Fruit fly (Drosophila melanogaster) whole organism, wandering third instar larva: Measurements from ENCODE around the gene CG11723.

Experiments used
- Sp1 ChIP-seq: fragments of 200-800 bp; sonication (Bioruptor generic); optimal IDR thresholded peaks from 3 replicates; lab custom pipeline; 2019; ENCODE audit warnings: missing biosample characterization, mild to moderate bottlenecking, missing genetic modification characterization, moderate library complexity
- br ChIP-seq: fragments of 200-800 bp; sonication (Bioruptor generic); optimal IDR thresholded peaks from 2 replicates; lab custom pipeline; 2016; ENCODE audit warnings: missing biosample characterization, missing genetic modification characterization
- dmrt93B ChIP-seq: fragments of 200-800 bp; sonication (Bioruptor generic); optimal IDR thresholded peaks from 2 replicates; lab custom pipeline; 2018; ENCODE audit warnings: missing biosample characterization, mild to moderate bottlenecking, missing genetic modification characterization
- dsf ChIP-seq: sonication (Bioruptor generic); optimal IDR thresholded peaks from 2 replicates; lab custom pipeline; 2016; ENCODE audit warnings: missing biosample characterization, missing genetic modification characterization, borderline replicate concordance
- h ChIP-seq: fragments of 200-800 bp; sonication (Bioruptor generic); optimal IDR thresholded peaks from 3 replicates; lab custom pipeline; 2016; ENCODE audit warnings: missing biosample characterization, mild to moderate bottlenecking, missing genetic modification characterization
- lola ChIP-seq: fragments of >200 bp; optimal IDR thresholded peaks from 2 replicates; lab custom pipeline; 2017; ENCODE audit warnings: missing biosample characterization, missing genetic modification characterization
- pan ChIP-seq: fragments of >200 bp; optimal IDR thresholded peaks from 2 replicates; lab custom pipeline; 2017
- sage ChIP-seq: fragments of 200-800 bp; sonication (Bioruptor generic); optimal IDR thresholded peaks from 2 replicates; lab custom pipeline; 2016; ENCODE audit warnings: missing biosample characterization, mild to moderate bottlenecking, missing genetic modification characterization

DNA sequence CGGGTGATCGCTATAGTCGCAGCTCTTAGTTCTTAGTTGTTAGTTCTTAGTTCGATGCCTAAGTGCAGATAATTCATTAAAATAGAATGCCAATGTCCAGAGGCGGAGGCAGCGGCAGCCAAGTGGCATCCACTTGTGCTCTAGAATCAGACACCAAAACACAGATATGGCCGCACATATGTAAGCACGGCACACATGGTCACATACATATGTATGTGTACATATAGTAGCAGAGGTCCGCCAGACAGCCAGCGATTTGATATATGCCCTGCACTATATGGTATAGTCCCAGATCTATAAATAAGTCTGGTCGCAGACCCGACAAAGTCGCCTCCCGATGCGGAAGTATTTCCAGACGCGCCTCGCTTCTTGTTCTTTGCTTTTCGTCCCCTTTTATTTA lies 33.6 kb upstream of the CG11723 start:
- TF ChIP-seq Sp1 (GFP tag; lab: Kevin White, UChicago) = no peak
- no peak for TF ChIP-seq lola (GFP tag; lab: Kevin White, UChicago)
- TF ChIP-seq dsf = no peak
- no peak for TF ChIP-seq h (GFP tag; lab: Kevin White, UChicago)
- TF ChIP-seq br (GFP tag; lab: Kevin White, UChicago) = no peak
- TF ChIP-seq sage = no peak
- TF ChIP-seq pan (lab: Kevin White, UChicago) = no peak
- no peak for TF ChIP-seq dmrt93B (GFP tag; lab: Kevin White, UChicago)
